Worm (Caenorhabditis elegans) whole organism, midembryonic: Measurements from ENCODE around the gene Y32B12B.4.

ENCODE experiments used
- T22C8.4 ChIP-seq: fragments of 200-800 bp; sonication (Bioruptor generic); IDR thresholded peaks from 2 replicates; pipeline ENCODE4 v1.3.6; 2022; ENCODE audit warnings: missing genetic modification characterization, missing compliant biosample characterization
- flt-1 ChIP-seq: fragments of 200-800 bp; sonication (Bioruptor generic); IDR thresholded peaks from 2 replicates; pipeline ENCODE4 v1.3.6; 2022; ENCODE audit warnings: missing genetic modification characterization, missing compliant biosample characterization
- klf-2 ChIP-seq: fragments of 200-800 bp; sonication (Bioruptor generic); conservative IDR thresholded peaks from 2 replicates; pipeline ENCODE4 v1.3.6; 2022; ENCODE audit warnings: missing genetic modification reagents, missing genetic modification characterization, missing compliant biosample characterization
- med-1 ChIP-seq: sonication (generic microtip); optimal IDR thresholded peaks from 2 replicates; lab custom pipeline; 2017; ENCODE audit warnings: missing genetic modification characterization, mild to moderate bottlenecking, missing compliant biosample characterization, antibody characterized with exemption, missing genetic modification reagents; ENCODE audit not compliant: insufficient read depth
- ref-1 ChIP-seq: fragments of 200-800 bp; sonication (Bioruptor generic); conservative IDR thresholded peaks from 2 replicates; pipeline ENCODE4 v1.3.6; 2022; ENCODE audit warnings: missing genetic modification reagents, missing genetic modification characterization, missing compliant biosample characterization
- tab-1 ChIP-seq: fragments of 200-800 bp; sonication (Bioruptor generic); IDR thresholded peaks from 2 replicates; pipeline ENCODE4 v1.3.6; 2022; ENCODE audit warnings: missing genetic modification characterization, missing compliant biosample characterization
- ztf-23 ChIP-seq: fragments of 200-800 bp; sonication (Bioruptor generic); IDR thresholded peaks from 2 replicates; pipeline ENCODE4 v1.3.6; 2022; ENCODE audit warnings: missing genetic modification reagents, missing genetic modification characterization, missing compliant biosample characterization
- ztf-29 ChIP-seq: fragments of 200-800 bp; sonication (Bioruptor generic); IDR thresholded peaks from 2 replicates; pipeline ENCODE4 v1.3.6; 2022; ENCODE audit warnings: missing genetic modification reagents, missing genetic modification characterization, missing compliant biosample characterization

- TF ChIP-seq tab-1 (GFP tag; lab: Robert Waterston, UW) (no peak), ztf-23 (GFP tag; lab: Robert Waterston, UW) (no peak), T22C8.4 (no peak), klf-2 (GFP tag; lab: Robert Waterston, UW) (no peak), flt-1 (GFP tag; lab: Robert Waterston, UW) (no peak), ref-1 (GFP tag; lab: Robert Waterston, UW) (no peak), med-1 (GFP tag; lab: Kevin White, UChicago) (no peak), ztf-29 (no peak)
Observed at ce11 chrV:16508667-16509066, 44.5 kb upstream of the Y32B12B.4 start, which contains the start of gene srr-3.
